Fruit fly (Drosophila melanogaster): ENCODE results near the gene CG10140.

- TF ChIP-seq Sin3A (optimal IDR thresholded peaks at IDR 0.05) (no peak), Myc (optimal IDR thresholded peaks at IDR 0.05) (no peak), insv (optimal IDR thresholded peaks at IDR 0.05) (no peak), psq (optimal IDR thresholded peaks at IDR 0.05) (no peak)
These were observed 27.9 kb downstream of the CG10140 start, which contains the start of the genes CG10222 and flr for dm6 chr3L:13412200-13412885.
